Fruit fly (Drosophila melanogaster): Measurements from ENCODE around the gene ncd.

Gene ncd

DNA sequence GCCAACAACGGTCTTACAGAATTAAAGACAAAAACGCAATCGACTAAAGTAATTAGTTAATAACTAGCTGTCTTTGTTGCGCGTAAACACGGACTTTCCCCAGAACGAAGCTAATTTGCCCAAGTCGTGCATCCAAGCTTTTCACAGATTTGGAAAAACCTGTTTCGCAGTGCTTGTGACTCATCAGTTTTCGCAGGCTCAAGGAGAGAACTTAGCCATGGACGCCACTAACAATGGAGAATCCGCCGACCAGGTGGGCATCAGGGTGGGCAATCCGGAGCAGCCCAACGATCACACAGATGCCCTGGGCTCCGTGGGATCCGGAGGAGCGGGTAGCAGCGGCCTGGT is 7.3 kb downstream of the ncd start:
- TF ChIP-seq D1 (tag; optimal IDR thresholded peaks at IDR 0.05) = no peak
- no peak for TF ChIP-seq Snoo (tag; optimal IDR thresholded peaks at IDR 0.05)

DNA sequence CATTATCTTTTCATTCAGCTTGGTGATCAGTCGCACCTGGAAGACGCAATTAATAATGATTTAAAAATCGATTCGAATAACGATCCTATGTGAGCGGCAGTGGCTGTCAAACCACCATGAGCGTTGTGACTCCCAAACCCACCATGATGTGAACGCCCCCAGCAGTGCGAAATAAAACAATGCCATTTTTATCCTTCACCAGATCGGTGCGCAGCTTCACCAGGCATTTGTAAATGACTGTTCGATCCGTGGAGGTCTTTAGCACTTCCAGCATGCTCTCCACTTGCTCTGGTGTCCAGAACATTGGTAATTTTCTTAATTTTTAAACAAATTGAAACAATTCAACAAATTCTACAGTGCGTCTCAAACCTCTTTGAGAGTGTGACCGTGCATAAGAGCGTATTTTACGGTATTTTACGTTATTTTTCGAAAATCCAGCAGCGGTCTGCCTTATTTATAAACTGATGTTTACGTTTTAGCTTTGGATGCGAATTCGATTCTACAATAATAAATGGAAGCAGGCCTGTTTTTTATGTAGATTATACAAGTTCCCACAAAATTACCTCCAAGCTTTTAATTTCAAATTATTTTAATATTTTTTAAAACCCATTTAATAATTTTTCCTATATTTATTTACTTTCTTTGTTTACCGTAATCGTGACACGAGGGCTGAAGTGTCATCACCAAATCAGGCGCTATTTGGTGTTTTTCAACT is 7.8 kb downstream of the ncd start, which contains the start of the genes Rnb and Drice:
Gene Rnb, minus strand, starts transcription at position 389 of the 715 bp plus-strand sequence.
Gene Drice, plus strand, starts transcription at position 693 of the 715 bp plus-strand sequence.
- TF ChIP-seq CG4496 (GFP tag; IDR thresholded peaks at IDR 0.05) = peak; percentile 46; the same call in 1 of the 3 replicates
- TF ChIP-seq CG14655 (GFP tag; optimal IDR thresholded peaks at IDR 0.05) = no peak
- TF ChIP-seq rn (GFP tag; IDR thresholded peaks at IDR 0.05) = no peak
- TF ChIP-seq CG8301 (tag; optimal IDR thresholded peaks at IDR 0.05) = no peak
- TF ChIP-seq Snoo (tag; optimal IDR thresholded peaks at IDR 0.05) = peak; percentile 3
- no peak for TF ChIP-seq Pif1B (GFP tag; optimal IDR thresholded peaks at IDR 0.05)
- no peak for TF ChIP-seq Pif1A (GFP tag; optimal IDR thresholded peaks at IDR 0.05)
- TF ChIP-seq CG9948 (tag; optimal IDR thresholded peaks at IDR 0.05) = peak; percentile 11
- TF ChIP-seq CG17806 (tag; optimal IDR thresholded peaks at IDR 0.05) = peak; percentile 9
- no peak for TF ChIP-seq CG12605 (GFP tag; IDR thresholded peaks at IDR 0.05)
- TF ChIP-seq fd96Ca (GFP tag; IDR thresholded peaks at IDR 0.05) = peak; percentile 26; the same call in 1 of the 3 replicates
- TF ChIP-seq CG8159 (tag; optimal IDR thresholded peaks at IDR 0.05) = peak; percentile 52
- no peak for TF ChIP-seq D1 (tag; optimal IDR thresholded peaks at IDR 0.05)
- peak; percentile 33 for TF ChIP-seq CG15710 (tag; optimal IDR thresholded peaks at IDR 0.05)
- peak; percentile 98 for TF ChIP-seq EcR (GFP tag; optimal IDR thresholded peaks at IDR 0.05)
- peak; percentile 20 for TF ChIP-seq CG34367 (tag; optimal IDR thresholded peaks at IDR 0.05)
- TF ChIP-seq CG10348 (GFP tag; IDR thresholded peaks at IDR 0.05) = no peak
- peak; percentile 21; the same call in 1 of the 2 replicates for TF ChIP-seq CG32121 (GFP tag; IDR thresholded peaks at IDR 0.05)
- no peak for TF ChIP-seq gl (tag; optimal IDR thresholded peaks at IDR 0.05)
- no peak for TF ChIP-seq CG13204 (GFP tag; optimal IDR thresholded peaks at IDR 0.05)
- TF ChIP-seq Ets98B (GFP tag; IDR thresholded peaks at IDR 0.05) = no peak; the same call in 1 of the 2 replicates

DNA sequence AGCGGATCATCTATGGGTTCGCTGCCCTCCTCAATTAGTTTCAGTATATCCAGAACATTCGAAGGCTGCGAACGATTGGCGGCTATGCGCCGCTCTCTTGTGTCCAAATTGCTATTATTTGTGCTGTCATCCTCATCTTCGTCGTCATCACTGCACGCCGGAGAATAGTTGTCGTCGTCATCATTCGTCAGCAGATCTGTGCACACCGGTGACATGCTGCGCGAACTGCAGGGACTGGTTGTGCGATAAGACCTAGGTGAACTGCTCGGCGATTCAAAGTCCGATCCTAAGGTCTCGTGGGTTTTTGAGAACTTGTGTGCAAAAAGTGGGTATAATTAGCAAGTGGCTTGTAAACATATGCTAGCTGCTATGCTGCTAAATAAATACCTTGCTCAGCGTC is 9.7 kb downstream of the ncd start:
- no peak for TF ChIP-seq EcR (GFP tag; optimal IDR thresholded peaks at IDR 0.05)
- TF ChIP-seq D1 (tag; optimal IDR thresholded peaks at IDR 0.05) = no peak
- no peak for TF ChIP-seq CG15710 (tag; optimal IDR thresholded peaks at IDR 0.05)
- no peak for TF ChIP-seq Pif1A (GFP tag; optimal IDR thresholded peaks at IDR 0.05)
- no peak for TF ChIP-seq fd96Ca (GFP tag; IDR thresholded peaks at IDR 0.05)
- TF ChIP-seq Snoo (tag; optimal IDR thresholded peaks at IDR 0.05) = no peak
- no peak for TF ChIP-seq Pif1B (GFP tag; optimal IDR thresholded peaks at IDR 0.05)
- TF ChIP-seq CG10348 (GFP tag; IDR thresholded peaks at IDR 0.05) = no peak
- no peak for TF ChIP-seq gl (tag; optimal IDR thresholded peaks at IDR 0.05)
- TF ChIP-seq CG12605 (GFP tag; IDR thresholded peaks at IDR 0.05) = no peak
- no peak for TF ChIP-seq CG13204 (GFP tag; optimal IDR thresholded peaks at IDR 0.05)
- no peak for TF ChIP-seq CG8159 (tag; optimal IDR thresholded peaks at IDR 0.05)
- no peak for TF ChIP-seq CG32121 (GFP tag; IDR thresholded peaks at IDR 0.05)
- TF ChIP-seq CG14655 (GFP tag; optimal IDR thresholded peaks at IDR 0.05) = no peak
- no peak for TF ChIP-seq CG17806 (tag; optimal IDR thresholded peaks at IDR 0.05)
- TF ChIP-seq rn (GFP tag; IDR thresholded peaks at IDR 0.05) = no peak
- no peak for TF ChIP-seq CG9948 (tag; optimal IDR thresholded peaks at IDR 0.05)
- no peak for TF ChIP-seq CG34367 (tag; optimal IDR thresholded peaks at IDR 0.05)
- no peak for TF ChIP-seq CG8301 (tag; optimal IDR thresholded peaks at IDR 0.05)

DNA sequence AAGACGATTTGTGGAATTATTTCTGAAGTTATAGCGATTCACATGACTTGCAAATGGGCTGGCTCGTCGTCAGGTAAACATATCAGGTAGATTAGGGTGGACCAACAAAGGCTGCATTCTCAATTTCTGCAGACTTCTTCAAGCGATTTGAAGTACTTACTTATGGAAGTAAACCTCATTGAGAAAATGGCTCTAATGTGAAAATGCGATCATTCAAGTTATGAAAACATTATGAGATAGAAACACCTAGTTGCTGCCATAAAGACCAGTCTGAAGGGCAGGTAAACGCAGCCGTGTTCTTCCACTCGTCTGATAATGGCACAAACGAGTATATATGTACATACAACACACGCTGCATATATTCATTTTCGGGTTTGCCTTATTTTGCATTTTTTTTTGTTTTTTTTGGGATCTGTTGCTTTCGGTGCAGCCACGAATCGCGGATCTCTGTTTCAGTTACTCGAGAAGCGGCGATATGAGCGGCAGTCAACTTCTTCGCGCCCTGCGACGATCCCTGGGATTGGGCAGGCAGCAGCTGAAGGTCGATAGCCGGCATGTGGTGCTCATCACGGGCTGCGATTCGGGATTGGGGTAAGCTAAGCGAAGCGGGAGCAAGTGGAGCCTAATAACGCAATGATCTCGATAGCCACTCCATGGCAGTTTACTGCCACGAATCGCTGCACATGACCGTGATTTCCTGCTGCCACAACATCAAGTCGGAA is 12.6 kb downstream of the ncd start, which contains the start of gene sro:
Gene sro, plus strand, starts transcription at position 437 of the 722 bp plus-strand sequence.
- TF ChIP-seq CG8159 (tag; optimal IDR thresholded peaks at IDR 0.05) (peak; percentile 86), Pif1A (GFP tag; optimal IDR thresholded peaks at IDR 0.05) (no peak)

DNA sequence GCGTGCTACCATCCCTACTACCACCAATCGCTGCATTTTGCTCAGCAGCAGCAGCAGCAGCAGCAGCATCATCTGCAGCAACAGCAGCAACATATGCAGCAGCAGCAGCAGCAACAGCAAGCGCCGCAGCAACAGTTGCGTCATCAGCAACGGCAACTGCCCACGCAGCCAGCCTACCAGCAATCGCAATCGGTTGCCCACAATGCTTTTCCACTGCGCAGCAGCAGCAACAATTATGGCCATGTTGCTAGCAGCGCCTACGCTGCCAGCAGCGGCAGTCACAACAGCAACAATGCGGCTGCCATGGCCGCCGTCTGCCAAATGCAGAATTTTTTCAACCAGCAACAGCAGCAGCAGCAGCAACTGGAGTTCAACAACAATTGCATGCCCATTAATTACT is 16.7 kb downstream of the ncd start:
- no peak for TF ChIP-seq CG10348 (GFP tag; IDR thresholded peaks at IDR 0.05)
- TF ChIP-seq CG8301 (tag; optimal IDR thresholded peaks at IDR 0.05) = no peak
- no peak for TF ChIP-seq CG15710 (tag; optimal IDR thresholded peaks at IDR 0.05)
- no peak for TF ChIP-seq Ets98B (GFP tag; IDR thresholded peaks at IDR 0.05)
- no peak for TF ChIP-seq CG32121 (GFP tag; IDR thresholded peaks at IDR 0.05)
- TF ChIP-seq Pif1A (GFP tag; optimal IDR thresholded peaks at IDR 0.05) = no peak
- TF ChIP-seq CG14655 (GFP tag; optimal IDR thresholded peaks at IDR 0.05) = no peak
- no peak for TF ChIP-seq CG17806 (tag; optimal IDR thresholded peaks at IDR 0.05)
- no peak for TF ChIP-seq CG9948 (tag; optimal IDR thresholded peaks at IDR 0.05)
- no peak for TF ChIP-seq Snoo (tag; optimal IDR thresholded peaks at IDR 0.05)
- TF ChIP-seq fd96Ca (GFP tag; IDR thresholded peaks at IDR 0.05) = no peak
- no peak for TF ChIP-seq CG4496 (GFP tag; IDR thresholded peaks at IDR 0.05)
- TF ChIP-seq CG12605 (GFP tag; IDR thresholded peaks at IDR 0.05) = no peak
- TF ChIP-seq gl (tag; optimal IDR thresholded peaks at IDR 0.05) = no peak

DNA sequence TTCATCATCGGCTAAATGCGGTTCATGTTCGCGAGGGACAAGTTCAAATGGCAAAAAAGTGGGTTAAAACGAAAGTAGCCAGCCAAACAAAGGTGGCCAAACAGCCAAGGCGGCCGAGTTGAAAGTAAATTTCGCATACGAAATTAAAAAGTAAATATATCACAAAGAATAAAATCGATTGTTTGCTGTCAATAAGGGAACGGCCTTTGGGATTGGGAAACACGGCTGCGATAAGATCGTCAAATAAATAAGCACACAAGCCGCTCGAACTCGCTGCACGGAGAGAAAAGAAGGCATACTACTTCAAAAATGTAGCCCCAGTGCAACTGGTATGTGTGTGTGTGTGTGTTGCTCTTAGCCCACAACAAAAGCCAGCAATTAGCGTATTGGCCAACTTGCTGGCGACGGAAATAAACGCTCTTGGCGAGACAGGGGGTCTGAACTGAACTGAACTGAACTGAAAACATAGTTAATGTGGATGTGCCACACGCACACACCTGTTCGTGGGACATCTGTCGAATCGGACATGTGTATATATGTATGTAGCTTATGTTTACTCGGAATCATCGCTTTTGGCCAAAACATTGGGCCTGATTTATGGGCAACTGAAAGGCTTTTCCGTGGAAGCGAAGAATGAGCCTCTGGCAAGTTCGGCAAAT is 18.9 kb downstream of the ncd start:
- TF ChIP-seq Snoo (tag; optimal IDR thresholded peaks at IDR 0.05) (peak; percentile 6), Pif1B (GFP tag; optimal IDR thresholded peaks at IDR 0.05) (no peak)
